Fruit fly (Drosophila melanogaster) whole organism, embryonic: Measurements from ENCODE around the gene CG7379.

Source experiments
- Antp ChIP-seq: fragments of 200-800 bp; sonication (Bioruptor generic); optimal IDR thresholded peaks from 3 replicates; lab custom pipeline; 2016; ENCODE audit warnings: missing biosample characterization, missing genetic modification characterization
- CG10543 ChIP-seq: fragments of 200-800 bp; sonication (Bioruptor generic); optimal IDR thresholded peaks from 3 replicates; lab custom pipeline; 2017; ENCODE audit warnings: missing biosample characterization, mild to moderate bottlenecking, missing genetic modification characterization, moderate library complexity
- CG11456 ChIP-seq: fragments of 200-800 bp; sonication (Bioruptor generic); IDR thresholded peaks from 3 replicates; pipeline ENCODE4 v1.3.6; 2022; ENCODE audit warnings: missing biosample characterization, missing genetic modification characterization
- CG11696 ChIP-seq: fragments of 200-800 bp; sonication (Bioruptor generic); IDR thresholded peaks from 2 replicates; pipeline ENCODE4 v1.3.6; 2022; ENCODE audit warnings: missing biosample characterization, missing genetic modification characterization
- CG12236 ChIP-seq: fragments of 200-800 bp; sonication (Bioruptor generic); optimal IDR thresholded peaks from 2 replicates; lab custom pipeline; 2016; ENCODE audit warnings: missing biosample characterization, missing genetic modification characterization
- CG12391 ChIP-seq: fragments of 200-800 bp; sonication (Bioruptor generic); optimal IDR thresholded peaks from 3 replicates; lab custom pipeline; 2018; ENCODE audit warnings: missing biosample characterization, mild to moderate bottlenecking, missing genetic modification characterization, moderate library complexity
- CG12659 ChIP-seq: fragments of 200-800 bp; sonication (Bioruptor generic); optimal IDR thresholded peaks from 3 replicates; lab custom pipeline; 2017; ENCODE audit warnings: mild to moderate bottlenecking, missing biosample characterization, missing genetic modification reagents, missing genetic modification characterization
- CG12942 ChIP-seq: fragments of 200-800 bp; sonication (Bioruptor generic); optimal IDR thresholded peaks from 3 replicates; lab custom pipeline; 2016; ENCODE audit warnings: missing biosample characterization, missing genetic modification characterization
- CG13296 ChIP-seq: fragments of 200-800 bp; sonication (Bioruptor generic); optimal IDR thresholded peaks from 3 replicates; lab custom pipeline; 2018; ENCODE audit warnings: missing biosample characterization, mild to moderate bottlenecking, missing genetic modification characterization
- CG13424 ChIP-seq: fragments of 200-800 bp; sonication (Bioruptor generic); optimal IDR thresholded peaks from 2 replicates; lab custom pipeline; 2019; ENCODE audit warnings: missing biosample characterization, mild to moderate bottlenecking, missing genetic modification characterization, moderate library complexity
- CG14441 ChIP-seq: fragments of 200-800 bp; sonication (Bioruptor generic); IDR thresholded peaks from 2 replicates; pipeline ENCODE4 v1.3.6; 2022; ENCODE audit warnings: missing biosample characterization, missing genetic modification characterization
- CG15479 ChIP-seq: fragments of 200-800 bp; sonication (Bioruptor generic); optimal IDR thresholded peaks from 3 replicates; lab custom pipeline; 2019; ENCODE audit warnings: missing biosample characterization, mild to moderate bottlenecking, missing genetic modification characterization, moderate library complexity
- CG18262 ChIP-seq: fragments of 200-800 bp; optimal IDR thresholded peaks from 3 replicates; lab custom pipeline; 2019; ENCODE audit warnings: missing biosample characterization, mild to moderate bottlenecking, missing genetic modification characterization, moderate library complexity
- CG18619 ChIP-seq: fragments of 200-800 bp; sonication (Bioruptor generic); optimal IDR thresholded peaks from 3 replicates; lab custom pipeline; 2017; ENCODE audit warnings: missing biosample characterization, mild to moderate bottlenecking, missing genetic modification characterization
- CG2712 ChIP-seq: fragments of 200-800 bp; optimal IDR thresholded peaks from 3 replicates; lab custom pipeline; 2019; ENCODE audit warnings: missing biosample characterization, mild to moderate bottlenecking, missing genetic modification characterization, moderate library complexity
- CG43689 ChIP-seq: fragments of 200-800 bp; sonication (Bioruptor generic); IDR thresholded peaks from 2 replicates; pipeline ENCODE4 v1.3.6; 2022; ENCODE audit warnings: missing biosample characterization, missing genetic modification characterization
- CG4820 ChIP-seq: fragments of 200-800 bp; sonication (Bioruptor generic); optimal IDR thresholded peaks from 3 replicates; lab custom pipeline; 2016; ENCODE audit warnings: missing biosample characterization, missing genetic modification characterization
- CG4854 ChIP-seq: fragments of 200-800 bp; sonication (Bioruptor generic); optimal IDR thresholded peaks from 2 replicates; lab custom pipeline; 2016; ENCODE audit warnings: missing biosample characterization, missing genetic modification characterization, inconsistent platforms
- CG6254 ChIP-seq: fragments of 200-800 bp; sonication (Bioruptor generic); optimal IDR thresholded peaks from 3 replicates; lab custom pipeline; 2017; ENCODE audit warnings: mild to moderate bottlenecking, missing biosample characterization, missing genetic modification reagents, missing genetic modification characterization
- CG6683 ChIP-seq: fragments of 200-800 bp; sonication (Bioruptor generic); optimal IDR thresholded peaks from 2 replicates; lab custom pipeline; 2017; ENCODE audit warnings: missing biosample characterization, mild to moderate bottlenecking, missing genetic modification characterization, missing genetic modification reagents
- CG8290 ChIP-seq, 3 experiments: fragments of 200-800 bp; sonication (Bioruptor generic); optimal IDR thresholded peaks; 2 replicates each; lab custom pipeline; 2016 to 2019; ENCODE audit warnings: missing biosample characterization in 3 of 3, missing genetic modification characterization in 3 of 3, mild to moderate bottlenecking in 2 of 3, moderate library complexity in 1 of 3
- CG8924 ChIP-seq: fragments of 200-800 bp; optimal IDR thresholded peaks from 3 replicates; lab custom pipeline; 2019; ENCODE audit warnings: missing biosample characterization, mild to moderate bottlenecking, missing genetic modification characterization, moderate library complexity
- CTCF ChIP-seq: fragments of 200-800 bp; sonication (Bioruptor generic); optimal IDR thresholded peaks from 2 replicates; lab custom pipeline; 2017; ENCODE audit warnings: missing biosample characterization, mild to moderate bottlenecking, missing genetic modification characterization, moderate library complexity
- CkIIα-i1 ChIP-seq: fragments of 200-800 bp; sonication (Bioruptor generic); IDR thresholded peaks from 2 replicates; pipeline ENCODE4 v1.3.6; 2022; ENCODE audit warnings: missing biosample characterization, missing genetic modification characterization
- Dad ChIP-seq: fragments of 200-800 bp; sonication (Bioruptor generic); optimal IDR thresholded peaks from 3 replicates; lab custom pipeline; 2016; ENCODE audit warnings: missing biosample characterization, missing genetic modification characterization
- Dll ChIP-seq: fragments of 200-800 bp; sonication (Bioruptor generic); IDR thresholded peaks from 4 replicates; pipeline ENCODE4 v1.3.6; 2022; ENCODE audit warnings: missing biosample characterization, missing genetic modification characterization; ENCODE audit not compliant: partially characterized antibody
- H15 ChIP-seq: fragments of 200-800 bp; sonication (Bioruptor generic); IDR thresholded peaks from 3 replicates; pipeline ENCODE4 v1.3.6; 2022; ENCODE audit warnings: missing biosample characterization, missing genetic modification characterization
- Hmr ChIP-seq: fragments of 200-800 bp; sonication (Bioruptor generic); optimal IDR thresholded peaks from 3 replicates; lab custom pipeline; 2017; ENCODE audit warnings: mild to moderate bottlenecking, missing biosample characterization, missing genetic modification reagents, missing genetic modification characterization
- Hsf ChIP-seq: fragments of 200-800 bp; sonication (Bioruptor generic); optimal IDR thresholded peaks from 3 replicates; lab custom pipeline; 2016; ENCODE audit warnings: missing biosample characterization, missing genetic modification characterization
- Meics ChIP-seq: fragments of 200-800 bp; sonication (Bioruptor generic); optimal IDR thresholded peaks from 2 replicates; lab custom pipeline; 2017; ENCODE audit warnings: missing biosample characterization, mild to moderate bottlenecking, missing genetic modification characterization
- NC2β ChIP-seq: fragments of 200-800 bp; sonication (Bioruptor generic); optimal IDR thresholded peaks from 2 replicates; lab custom pipeline; 2016; ENCODE audit warnings: missing biosample characterization, missing genetic modification characterization
- Nf-YA ChIP-seq: fragments of 200-800 bp; sonication (Bioruptor generic); IDR thresholded peaks from 2 replicates; pipeline ENCODE4 v1.3.6; 2022; ENCODE audit warnings: missing biosample characterization, missing genetic modification characterization
- Sry-β ChIP-seq: fragments of 200-800 bp; sonication (Bioruptor generic); optimal IDR thresholded peaks from 2 replicates; lab custom pipeline; 2018; ENCODE audit warnings: missing biosample characterization, mild to moderate bottlenecking, missing genetic modification characterization, moderate library complexity
- Usf ChIP-seq: fragments of 200-800 bp; sonication (Bioruptor generic); optimal IDR thresholded peaks from 2 replicates; lab custom pipeline; 2017; ENCODE audit warnings: missing genotype, missing biosample characterization, missing genetic modification characterization
- al ChIP-seq: fragments of 200-800 bp; sonication (Bioruptor generic); IDR thresholded peaks from 2 replicates; pipeline ENCODE4 v1.3.6; 2022; ENCODE audit warnings: missing biosample characterization, missing genetic modification characterization
- ase ChIP-seq: fragments of 200-800 bp; sonication (Bioruptor generic); IDR thresholded peaks from 3 replicates; pipeline ENCODE4 v1.3.6; 2022; ENCODE audit warnings: missing biosample characterization, missing genetic modification characterization
- az2 ChIP-seq: fragments of 200-800 bp; sonication (Bioruptor generic); optimal IDR thresholded peaks from 3 replicates; lab custom pipeline; 2016; ENCODE audit warnings: missing biosample characterization, missing genetic modification characterization
- crc ChIP-seq: fragments of 200-800 bp; sonication (Bioruptor generic); optimal IDR thresholded peaks from 2 replicates; lab custom pipeline; 2016; ENCODE audit warnings: missing biosample characterization, missing genetic modification characterization
- dpn ChIP-seq, 2 experiments: fragments of 200-800 bp; sonication (Bioruptor generic); optimal IDR thresholded peaks; 3 replicates each; lab custom pipeline; 2016; ENCODE audit warnings: missing biosample characterization in 2 of 2, missing genetic modification characterization in 2 of 2
- inv ChIP-seq: fragments of 200-800 bp; sonication (Bioruptor generic); IDR thresholded peaks from 2 replicates; pipeline ENCODE4 v1.3.6; 2022; ENCODE audit warnings: missing biosample characterization, missing genetic modification characterization; ENCODE audit not compliant: partially characterized antibody
- lab ChIP-seq: fragments of 200-800 bp; sonication (Bioruptor generic); optimal IDR thresholded peaks from 3 replicates; lab custom pipeline; 2017; ENCODE audit warnings: missing biosample characterization, missing genetic modification characterization, mild to moderate bottlenecking, moderate library complexity, missing genetic modification reagents
- nerfin-2 ChIP-seq: fragments of 200-800 bp; sonication (Bioruptor generic); IDR thresholded peaks from 2 replicates; pipeline ENCODE4 v1.3.6; 2022; ENCODE audit warnings: missing biosample characterization, missing genetic modification characterization; ENCODE audit not compliant: partially characterized antibody
- p53 ChIP-seq: fragments of 200-800 bp; sonication (Bioruptor generic); optimal IDR thresholded peaks from 2 replicates; lab custom pipeline; 2016; ENCODE audit warnings: missing biosample characterization, missing genetic modification characterization
- row ChIP-seq: fragments of 200-800 bp; sonication (Bioruptor generic); IDR thresholded peaks from 3 replicates; pipeline ENCODE4 v1.3.6; 2022; ENCODE audit warnings: missing biosample characterization, missing genetic modification characterization
- salm ChIP-seq: fragments of 200-800 bp; sonication (Bioruptor generic); optimal IDR thresholded peaks from 2 replicates; lab custom pipeline; 2018; ENCODE audit warnings: missing biosample characterization, mild to moderate bottlenecking, missing genetic modification characterization
- tap ChIP-seq: fragments of 200-800 bp; optimal IDR thresholded peaks from 3 replicates; lab custom pipeline; 2019; ENCODE audit warnings: missing biosample characterization, mild to moderate bottlenecking, missing genetic modification characterization, moderate library complexity
- tll ChIP-seq, 2 experiments: fragments of 200-800 bp in 1 of 2; fragments of >200 bp in 1 of 2; sonication (Bioruptor generic) in 1 of 2; optimal IDR thresholded peaks; 2 replicates each; lab custom pipeline; 2017 to 2019; ENCODE audit warnings: missing biosample characterization in 2 of 2, missing genetic modification characterization in 2 of 2, mild to moderate bottlenecking in 1 of 2, moderate library complexity in 1 of 2
- wor ChIP-seq: fragments of 200-800 bp; sonication (Bioruptor generic); IDR thresholded peaks from 2 replicates; pipeline ENCODE4 v1.3.6; 2022; ENCODE audit warnings: missing biosample characterization, missing genetic modification characterization
- zf30C ChIP-seq: fragments of 200-800 bp; sonication (Bioruptor generic); optimal IDR thresholded peaks from 3 replicates; lab custom pipeline; 2018; ENCODE audit warnings: missing biosample characterization, mild to moderate bottlenecking, missing genetic modification characterization

The CG7379 gene

dm6 chr3R:17798211-17798737 lies at the start of gene CG7379 (continued):
- TF ChIP-seq CG12659 (GFP tag; lab: Kevin White, UChicago) = peak; percentile 95
- peak; percentile 48; the same call in 1 of the 3 replicates for TF ChIP-seq ase (GFP tag; lab: Robert Waterston, UW)
- TF ChIP-seq CG11456 (GFP tag; lab: Robert Waterston, UW) = peak; percentile 93
- TF ChIP-seq al = peak; percentile 71
- TF ChIP-seq crc (GFP tag; lab: Kevin White, UChicago) = peak; percentile 47
- TF ChIP-seq CG14441 (GFP tag; lab: Robert Waterston, UW) = peak; percentile 64
- peak; percentile 83 for TF ChIP-seq CG4854 (GFP tag; lab: Kevin White, UChicago)
- TF ChIP-seq p53 (GFP tag; lab: Kevin White, UChicago) = peak; percentile 57
- TF ChIP-seq CG15479 = peak; percentile 6
- peak; percentile 7 for TF ChIP-seq tap (tag; lab: Kevin White, UChicago)
- peak; percentile 69 for TF ChIP-seq row (GFP tag; lab: Robert Waterston, UW)
- peak; percentile 63 for TF ChIP-seq CG13424 (tag; lab: Kevin White, UChicago)
- TF ChIP-seq CG13296 (GFP tag; lab: Kevin White, UChicago) = peak; percentile 75
- peak; percentile 24 for TF ChIP-seq zf30C (GFP tag; lab: Kevin White, UChicago)
- TF ChIP-seq CTCF (GFP tag; lab: Kevin White, UChicago) = peak; percentile 28
- peak; percentile 83 for TF ChIP-seq Dad (GFP tag; lab: Kevin White, UChicago)
- TF ChIP-seq lab = peak; percentile 94
- TF ChIP-seq salm (tag; lab: Kevin White, UChicago) = no peak
- peak; percentile 67 for TF ChIP-seq CG18262 (tag; lab: Kevin White, UChicago)
- peak; percentile 72; the same call in 2 of the 3 replicates for TF ChIP-seq H15
- peak; percentile 35; the same call in 1 of the 2 replicates for TF ChIP-seq wor (GFP tag; lab: Robert Waterston, UW)
- TF ChIP-seq Antp (GFP tag; lab: Kevin White, UChicago) = peak; percentile 81
- TF ChIP-seq CG2712 (tag; lab: Kevin White, UChicago) = peak; percentile 75
- peak; percentile 76 for TF ChIP-seq Meics (GFP tag; lab: Kevin White, UChicago)
- TF ChIP-seq CG6254 = peak; percentile 12
- peak; percentile 88 for TF ChIP-seq Hsf (GFP tag; lab: Kevin White, UChicago)
- TF ChIP-seq tll (GFP tag; optimal IDR thresholded peaks at IDR 0.05; lab: Kevin White, UChicago) = no peak
- TF ChIP-seq CG11696 (GFP tag; lab: Robert Waterston, UW) = no peak
- TF ChIP-seq CG43689 = no peak
- peak; percentile 91 for TF ChIP-seq Hmr
- TF ChIP-seq inv (GFP tag; lab: Robert Waterston, UW) = no peak
- no peak for TF ChIP-seq CkIIα-i1
- TF ChIP-seq Usf (GFP tag; lab: Kevin White, UChicago) = peak; percentile 79
- TF ChIP-seq CG4820 (GFP tag; lab: Kevin White, UChicago) = peak; percentile 88
- TF ChIP-seq Sry-β = no peak
- TF ChIP-seq dpn (GFP tag; optimal IDR thresholded peaks at IDR 0.05; lab: Kevin White, UChicago) = peak; percentile 91 to 93
- TF ChIP-seq CG6683 = peak; percentile 70
- TF ChIP-seq CG12236 (GFP tag; lab: Kevin White, UChicago) = peak; percentile 14
- TF ChIP-seq Dll (GFP tag; lab: Robert Waterston, UW) = peak; percentile 30; the same call in 1 of the 4 replicates
- TF ChIP-seq CG12391 (tag; lab: Kevin White, UChicago) = peak; percentile 78
- TF ChIP-seq CG18619 = peak; percentile 79
- TF ChIP-seq NC2β (GFP tag; lab: Kevin White, UChicago) = peak; percentile 63
- TF ChIP-seq CG12942 (GFP tag; lab: Kevin White, UChicago) = peak; percentile 88
- TF ChIP-seq CG10543 (GFP tag; lab: Kevin White, UChicago) = peak; percentile 92
- TF ChIP-seq az2 (GFP tag; lab: Kevin White, UChicago) = peak; percentile 80
- peak; percentile 94 for TF ChIP-seq CG8290 (GFP tag; optimal IDR thresholded peaks at IDR 0.05; lab: Kevin White, UChicago)
- TF ChIP-seq CG8290 (tag; optimal IDR thresholded peaks at IDR 0.05; lab: Kevin White, UChicago) = peak; percentile 89 to 90
- no peak for TF ChIP-seq Nf-YA
- no peak for TF ChIP-seq nerfin-2
- TF ChIP-seq CG8924 (tag; lab: Kevin White, UChicago) = peak; percentile 78
